Fruit fly (Drosophila melanogaster): Measurements from ENCODE around the gene CG33500.

The CG33500 gene

DNA sequence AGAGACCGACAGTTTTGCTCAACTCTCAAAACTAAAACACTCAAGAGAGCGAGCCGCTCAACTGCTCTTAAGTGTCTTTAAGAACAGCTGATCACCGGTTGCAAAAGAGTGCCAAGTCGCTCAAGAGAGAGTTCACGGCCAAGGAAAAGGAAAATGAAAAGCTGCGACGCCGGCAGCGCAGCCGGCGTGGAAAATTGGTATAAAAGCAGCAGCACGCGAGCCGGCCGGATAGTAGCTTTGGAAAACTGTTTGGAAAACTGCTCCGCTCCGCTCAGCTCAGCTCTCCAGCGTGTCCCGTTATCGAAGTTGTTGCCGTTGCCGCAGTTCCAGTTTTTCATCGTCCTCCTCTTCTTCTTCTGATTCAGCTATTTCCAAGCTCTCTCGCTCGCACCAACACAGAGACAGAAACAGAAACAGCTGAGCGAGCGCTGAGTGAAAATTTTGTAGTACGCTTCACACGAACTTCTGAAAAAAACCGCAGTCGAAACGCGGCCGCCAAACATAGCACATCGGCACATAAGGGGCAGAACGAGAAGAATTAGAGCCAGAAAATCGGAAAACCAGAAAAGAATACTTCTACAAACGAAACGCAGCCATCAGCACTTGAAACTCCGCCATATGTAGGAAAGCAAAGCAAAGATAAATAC is 21.0 kb upstream of the CG33500 start, which contains the start of gene chrb (continued):
- no peak for TF ChIP-seq CG4820 (GFP tag; optimal IDR thresholded peaks at IDR 0.05)
- peak; percentile 43 for TF ChIP-seq CG8359 (GFP tag; optimal IDR thresholded peaks at IDR 0.05; ENCODE audit: borderline replicate concordance)
- TF ChIP-seq CG7556 (GFP tag; optimal IDR thresholded peaks at IDR 0.05) = no peak
- 0 out of 3 replicates have a peak, but pooled peaks have one; percentile 13 for TF ChIP-seq CG6175 (GFP tag; IDR thresholded peaks at IDR 0.05)
- no peak for TF ChIP-seq GATAe (GFP tag; conservative IDR thresholded peaks at IDR 0.05)
- peak; percentile 76; the same call in 1 of the 3 replicates for TF ChIP-seq gce (GFP tag; IDR thresholded peaks at IDR 0.05)
- no peak for TF ChIP-seq dmrt11E (tag; optimal IDR thresholded peaks at IDR 0.05)
- no peak for TF ChIP-seq tio (GFP tag; optimal IDR thresholded peaks at IDR 0.05)
- TF ChIP-seq CG12219 (GFP tag; optimal IDR thresholded peaks at IDR 0.05) = peak; percentile 38
- peak; percentile 32 for TF ChIP-seq CG4854 (GFP tag; optimal IDR thresholded peaks at IDR 0.05)
- TF ChIP-seq chn (GFP tag; optimal IDR thresholded peaks at IDR 0.05) = peak; percentile 40
- TF ChIP-seq amos (GFP tag; IDR thresholded peaks at IDR 0.05; ENCODE audit: partially characterized antibody) = peak; percentile 49; the same call in 1 of the 2 replicates
- TF ChIP-seq CG17361 (GFP tag; IDR thresholded peaks at IDR 0.05) = no peak
- TF ChIP-seq CG12391 (tag; optimal IDR thresholded peaks at IDR 0.05) = peak; percentile 36
- no peak for TF ChIP-seq CG4730 (GFP tag; IDR thresholded peaks at IDR 0.05)
- TF ChIP-seq CG14050 (GFP tag; IDR thresholded peaks at IDR 0.05) = peak; percentile 25; the same call in 1 of the 3 replicates
- TF ChIP-seq pb (GFP tag; optimal IDR thresholded peaks at IDR 0.05) = peak; percentile 43
- no peak for TF ChIP-seq CG1529 (GFP tag; optimal IDR thresholded peaks at IDR 0.05)
- TF ChIP-seq CG17912 (GFP tag; optimal IDR thresholded peaks at IDR 0.05) = no peak
- TF ChIP-seq sisA (GFP tag; IDR thresholded peaks at IDR 0.05) = no peak
- peak; percentile 72 for TF ChIP-seq cwo (GFP tag; optimal IDR thresholded peaks at IDR 0.05)
- peak; percentile 71; the same call in 1 of the 3 replicates for TF ChIP-seq CG6791 (GFP tag; IDR thresholded peaks at IDR 0.05; ENCODE audit: partially characterized antibody)
- peak; percentile 59 for TF ChIP-seq Scr (GFP tag; IDR thresholded peaks at IDR 0.05; ENCODE audit: partially characterized antibody)
- no peak for TF ChIP-seq org-1 (GFP tag; optimal IDR thresholded peaks at IDR 0.05)
- TF ChIP-seq mam (GFP tag; optimal IDR thresholded peaks at IDR 0.05) = no peak
- TF ChIP-seq CG8388 (GFP tag; optimal IDR thresholded peaks at IDR 0.05) = peak; percentile 27
- TF ChIP-seq Med (GFP tag) = peak; percentile 95
- no peak for TF ChIP-seq Aef1 (GFP tag; IDR thresholded peaks at IDR 0.05)
- peak; percentile 54 for TF ChIP-seq Hmr (GFP tag; optimal IDR thresholded peaks at IDR 0.05)
- peak; percentile 29 for TF ChIP-seq CG8944 (GFP tag; optimal IDR thresholded peaks at IDR 0.05)
- TF ChIP-seq otp (GFP tag; IDR thresholded peaks at IDR 0.05) = peak; percentile 76; the same call in 2 of the 3 replicates
- peak; percentile 17 for TF ChIP-seq tin (GFP tag; optimal IDR thresholded peaks at IDR 0.05)
- TF ChIP-seq gsb-n (tag; optimal IDR thresholded peaks at IDR 0.05) = peak; percentile 69
- TF ChIP-seq grau (tag; optimal IDR thresholded peaks at IDR 0.05) = peak; percentile 50
- TF ChIP-seq dpn (GFP tag; optimal IDR thresholded peaks at IDR 0.05) = peak; percentile 23 to 54
- peak; percentile 42 for TF ChIP-seq CG4328 (GFP tag; optimal IDR thresholded peaks at IDR 0.05)
- TF ChIP-seq CG13123 (GFP tag; optimal IDR thresholded peaks at IDR 0.05) = no peak
- peak; percentile 30 for TF ChIP-seq CG2202 (tag; optimal IDR thresholded peaks at IDR 0.05)
- peak; percentile 25 for TF ChIP-seq CG1233 (GFP tag; optimal IDR thresholded peaks at IDR 0.05)
- no peak for TF ChIP-seq ttk (GFP tag; IDR thresholded peaks at IDR 0.05)
- no peak for TF ChIP-seq CG17612 (GFP tag; IDR thresholded peaks at IDR 0.05)
- peak; percentile 52 for TF ChIP-seq twi (tag; optimal IDR thresholded peaks at IDR 0.05)
- no peak for TF ChIP-seq CG6689 (GFP tag; IDR thresholded peaks at IDR 0.05)
- TF ChIP-seq CG13296 (GFP tag; optimal IDR thresholded peaks at IDR 0.05) = peak; percentile 67
- peak; percentile 21 for TF ChIP-seq pnt (GFP tag; optimal IDR thresholded peaks at IDR 0.05)
- no peak for TF ChIP-seq tup (GFP tag; optimal IDR thresholded peaks at IDR 0.05)
- TF ChIP-seq caup (GFP tag; optimal IDR thresholded peaks at IDR 0.05; ENCODE audit: severe bottlenecking) = peak; percentile 65
- TF ChIP-seq ATbp (GFP tag; optimal IDR thresholded peaks at IDR 0.05) = peak; percentile 56
- no peak for TF ChIP-seq D (optimal IDR thresholded peaks at IDR 0.05)
- TF ChIP-seq D (GFP tag; optimal IDR thresholded peaks at IDR 0.05) = peak; percentile 24

Measured in whole organism, embryonic.